Fruit fly (Drosophila melanogaster) whole organism, embryonic: ENCODE measurements around the gene CG45066.

Experiments
- Asciz ChIP-seq: fragments of 200-800 bp; sonication (Bioruptor generic); optimal IDR thresholded peaks from 2 replicates; lab custom pipeline; 2017; ENCODE audit warnings: missing biosample characterization, mild to moderate bottlenecking, missing genetic modification characterization, missing genetic modification reagents
- CG1024 ChIP-seq: fragments of 200-800 bp; sonication (Bioruptor generic); IDR thresholded peaks from 2 replicates; pipeline ENCODE4 v1.3.6; 2022; ENCODE audit warnings: missing biosample characterization, missing genetic modification characterization
- CG10431 ChIP-seq: fragments of 200-800 bp; sonication (Bioruptor generic); optimal IDR thresholded peaks from 3 replicates; lab custom pipeline; 2018; ENCODE audit warnings: missing biosample characterization, mild to moderate bottlenecking, missing genetic modification characterization
- CG11085 ChIP-seq: fragments of 200-800 bp; sonication (Bioruptor generic); IDR thresholded peaks from 2 replicates; pipeline ENCODE4 v1.3.6; 2022; ENCODE audit warnings: missing biosample characterization, missing genetic modification characterization
- CG12299 ChIP-seq: fragments of 200-800 bp; sonication (Bioruptor generic); optimal IDR thresholded peaks from 2 replicates; lab custom pipeline; 2018; ENCODE audit warnings: missing biosample characterization, mild to moderate bottlenecking, missing genetic modification characterization
- CG12744 ChIP-seq: fragments of 200-800 bp; sonication (Bioruptor generic); optimal IDR thresholded peaks from 2 replicates; lab custom pipeline; 2016; ENCODE audit warnings: missing biosample characterization, missing genetic modification characterization
- CG13775 ChIP-seq: fragments of 200-800 bp; sonication (Bioruptor generic); optimal IDR thresholded peaks from 3 replicates; lab custom pipeline; 2017; ENCODE audit warnings: missing biosample characterization, mild to moderate bottlenecking, missing genetic modification characterization
- CG14441 ChIP-seq: fragments of 200-800 bp; sonication (Bioruptor generic); IDR thresholded peaks from 2 replicates; pipeline ENCODE4 v1.3.6; 2022; ENCODE audit warnings: missing biosample characterization, missing genetic modification characterization
- CG15073 ChIP-seq: fragments of 200-800 bp; sonication (Bioruptor generic); optimal IDR thresholded peaks from 2 replicates; lab custom pipeline; 2016; ENCODE audit warnings: missing biosample characterization, missing genetic modification characterization
- CG1603 ChIP-seq: fragments of 200-800 bp; sonication (Bioruptor generic); optimal IDR thresholded peaks from 2 replicates; lab custom pipeline; 2019; ENCODE audit warnings: missing biosample characterization, mild to moderate bottlenecking, missing genetic modification characterization, moderate library complexity
- CG16779 ChIP-seq: fragments of 200-800 bp; sonication (Bioruptor generic); IDR thresholded peaks from 2 replicates; pipeline ENCODE4 v1.3.6; 2022; ENCODE audit warnings: missing biosample characterization, missing genetic modification characterization
- CG17385 ChIP-seq: fragments of 200-800 bp; sonication (Bioruptor generic); optimal IDR thresholded peaks from 3 replicates; lab custom pipeline; 2018; ENCODE audit warnings: missing biosample characterization, mild to moderate bottlenecking, missing genetic modification characterization
- CG17612 ChIP-seq: fragments of 200-800 bp; sonication (Bioruptor generic); IDR thresholded peaks from 2 replicates; pipeline ENCODE4 v1.3.6; 2022; ENCODE audit warnings: missing biosample characterization, missing genetic modification characterization
- CG18262 ChIP-seq: fragments of 200-800 bp; optimal IDR thresholded peaks from 3 replicates; lab custom pipeline; 2019; ENCODE audit warnings: missing biosample characterization, mild to moderate bottlenecking, missing genetic modification characterization, moderate library complexity
- CG31441 ChIP-seq: fragments of 200-800 bp; sonication (Bioruptor generic); IDR thresholded peaks from 2 replicates; pipeline ENCODE4 v1.3.6; 2022; ENCODE audit warnings: missing biosample characterization, missing genetic modification characterization
- CG34422 ChIP-seq: fragments of 200-800 bp; sonication (Bioruptor generic); IDR thresholded peaks from 3 replicates; pipeline ENCODE4 v1.3.6; 2022; ENCODE audit warnings: missing biosample characterization, missing genetic modification characterization
- CG3726 ChIP-seq: fragments of 200-800 bp; sonication (Bioruptor generic); IDR thresholded peaks from 3 replicates; pipeline ENCODE4, ENCODE4 v1.3.6; 2022; ENCODE audit warnings: missing biosample characterization, missing genetic modification characterization
- CG8388 ChIP-seq: fragments of 200-800 bp; sonication (Bioruptor generic); optimal IDR thresholded peaks from 2 replicates; lab custom pipeline; 2019; ENCODE audit warnings: missing biosample characterization, mild to moderate bottlenecking, missing genetic modification characterization, moderate library complexity
- CG9817 ChIP-seq: fragments of 200-800 bp; sonication (Bioruptor generic); optimal IDR thresholded peaks from 2 replicates; lab custom pipeline; 2018; ENCODE audit warnings: missing biosample characterization, mild to moderate bottlenecking, missing genetic modification characterization, moderate library complexity
- Dbx ChIP-seq: fragments of 200-800 bp; sonication (Bioruptor generic); IDR thresholded peaks from 3 replicates; pipeline ENCODE4 v1.3.6; 2022; ENCODE audit warnings: missing biosample characterization, missing genetic modification characterization
- Dfd ChIP-seq, 2 experiments: fragments of >200 bp; optimal IDR thresholded peaks; 2 replicates each; lab custom pipeline; 2017; ENCODE audit warnings: missing biosample characterization in 2 of 2, missing genetic modification characterization in 2 of 2
- Dref ChIP-seq: fragments of 200-800 bp; sonication (Bioruptor generic); IDR thresholded peaks from 2 replicates; pipeline ENCODE4 v1.3.6; 2022; ENCODE audit warnings: missing biosample characterization, missing genetic modification characterization
- Eip74EF ChIP-seq, 2 experiments: fragments of 200-800 bp in 1 of 2; fragments of >200 bp in 1 of 2; sonication (Bioruptor generic) in 1 of 2; optimal IDR thresholded peaks; 2 replicates each; lab custom pipeline; 2017 to 2019; ENCODE audit warnings: missing biosample characterization in 2 of 2, missing genetic modification characterization in 2 of 2, mild to moderate bottlenecking in 1 of 2, moderate library complexity in 1 of 2
- Fer3 ChIP-seq: fragments of 200-800 bp; sonication (Bioruptor generic); optimal IDR thresholded peaks from 2 replicates; lab custom pipeline; 2018; ENCODE audit warnings: missing biosample characterization, mild to moderate bottlenecking, missing genetic modification characterization, moderate library complexity
- Hmr ChIP-seq: fragments of 200-800 bp; sonication (Bioruptor generic); optimal IDR thresholded peaks from 3 replicates; lab custom pipeline; 2017; ENCODE audit warnings: mild to moderate bottlenecking, missing biosample characterization, missing genetic modification reagents, missing genetic modification characterization
- Hr39 ChIP-seq: fragments of >200 bp; optimal IDR thresholded peaks from 2 replicates; lab custom pipeline; 2017
- Med ChIP-seq: fragments of 200-800 bp; sonication (Bioruptor generic); peaks from one replicate; lab custom pipeline; 2016; ENCODE audit warnings: missing biosample characterization, missing genetic modification characterization, mild to moderate bottlenecking, inconsistent platforms, moderate library complexity
- NC2β ChIP-seq: fragments of 200-800 bp; sonication (Bioruptor generic); optimal IDR thresholded peaks from 2 replicates; lab custom pipeline; 2016; ENCODE audit warnings: missing biosample characterization, missing genetic modification characterization
- Poxn ChIP-seq: fragments of 200-800 bp; sonication (Bioruptor generic); IDR thresholded peaks from 2 replicates; pipeline ENCODE4 v1.3.6; 2022; ENCODE audit warnings: missing biosample characterization, missing genetic modification characterization
- Scr ChIP-seq: fragments of 200-800 bp; sonication (Bioruptor generic); IDR thresholded peaks from 2 replicates; pipeline ENCODE4 v1.3.6; 2022; ENCODE audit warnings: missing biosample characterization, missing genetic modification characterization; ENCODE audit not compliant: partially characterized antibody
- Ssrp ChIP-seq: fragments of 200-800 bp; sonication (Bioruptor generic); optimal IDR thresholded peaks from 2 replicates; lab custom pipeline; 2018; ENCODE audit warnings: missing biosample characterization, mild to moderate bottlenecking, missing genetic modification characterization, moderate library complexity
- ac ChIP-seq: fragments of 200-800 bp; sonication (Bioruptor generic); optimal IDR thresholded peaks from 3 replicates; lab custom pipeline; 2017; ENCODE audit warnings: missing biosample characterization, mild to moderate bottlenecking, missing genetic modification characterization
- amos ChIP-seq: fragments of 200-800 bp; sonication (Bioruptor generic); IDR thresholded peaks from 2 replicates; pipeline ENCODE4 v1.3.6; 2022; ENCODE audit warnings: missing biosample characterization, missing genetic modification characterization; ENCODE audit not compliant: partially characterized antibody
- az2 ChIP-seq: fragments of 200-800 bp; sonication (Bioruptor generic); optimal IDR thresholded peaks from 3 replicates; lab custom pipeline; 2016; ENCODE audit warnings: missing biosample characterization, missing genetic modification characterization
- cas ChIP-seq: fragments of 200-800 bp; sonication (Bioruptor generic); IDR thresholded peaks from 2 replicates; pipeline ENCODE4 v1.3.6; 2022; ENCODE audit warnings: missing biosample characterization, missing genetic modification characterization
- chn ChIP-seq: fragments of 200-800 bp; sonication (Bioruptor generic); optimal IDR thresholded peaks from 2 replicates; lab custom pipeline; 2016; ENCODE audit warnings: missing biosample characterization, missing genetic modification characterization
- en ChIP-seq: fragments of 200-800 bp; sonication (Bioruptor generic); optimal IDR thresholded peaks from 2 replicates; lab custom pipeline; 2016; ENCODE audit warnings: missing biosample characterization, missing genetic modification characterization
- gem ChIP-seq: fragments of 200-800 bp; sonication (Bioruptor generic); optimal IDR thresholded peaks from 2 replicates; lab custom pipeline; 2019; ENCODE audit warnings: missing biosample characterization, mild to moderate bottlenecking, missing genetic modification characterization, moderate library complexity
- hkb ChIP-seq, 2 experiments: fragments of 200-800 bp in 1 of 2; fragments of >200 bp in 1 of 2; sonication (Bioruptor generic) in 1 of 2; IDR thresholded peaks in 1 of 2; optimal IDR thresholded peaks in 1 of 2; 2 replicates each; pipeline versions ENCODE4 v1.3.6 to Lab custom; 2017 to 2022; ENCODE audit warnings: missing biosample characterization in 1 of 2, missing genetic modification characterization in 1 of 2
- inv ChIP-seq: fragments of 200-800 bp; sonication (Bioruptor generic); IDR thresholded peaks from 2 replicates; pipeline ENCODE4 v1.3.6; 2022; ENCODE audit warnings: missing biosample characterization, missing genetic modification characterization; ENCODE audit not compliant: partially characterized antibody
- kah ChIP-seq: fragments of 200-800 bp; sonication (Bioruptor generic); optimal IDR thresholded peaks from 2 replicates; lab custom pipeline; 2018; ENCODE audit warnings: missing biosample characterization, mild to moderate bottlenecking, missing genetic modification characterization
- nmo ChIP-seq: fragments of 200-800 bp; sonication (Bioruptor generic); optimal IDR thresholded peaks from 2 replicates; lab custom pipeline; 2018; ENCODE audit warnings: missing biosample characterization, mild to moderate bottlenecking, missing genetic modification characterization, moderate library complexity
- odd ChIP-seq: fragments of 200-800 bp; sonication (Bioruptor generic); optimal IDR thresholded peaks from 2 replicates; lab custom pipeline; 2017; ENCODE audit warnings: missing biosample characterization, mild to moderate bottlenecking, missing genetic modification characterization
- phol ChIP-seq: fragments of 200-800 bp; sonication (Bioruptor generic); optimal IDR thresholded peaks from 3 replicates; lab custom pipeline; 2018; ENCODE audit warnings: missing biosample characterization, mild to moderate bottlenecking, missing genetic modification characterization, moderate library complexity
- repo ChIP-seq: fragments of 200-800 bp; sonication (Bioruptor generic); optimal IDR thresholded peaks from 2 replicates; lab custom pipeline; 2016; ENCODE audit warnings: missing biosample characterization, missing genetic modification characterization
- tgo ChIP-seq: fragments of 200-800 bp; sonication (Bioruptor generic); IDR thresholded peaks from 3 replicates; pipeline ENCODE4 v1.3.6; 2022; ENCODE audit warnings: missing biosample characterization, missing genetic modification characterization
- toy ChIP-seq: fragments of 200-800 bp; sonication (Bioruptor generic); IDR thresholded peaks from 2 replicates; pipeline ENCODE4 v1.3.6; 2022; ENCODE audit warnings: missing biosample characterization, missing genetic modification characterization
- wdn ChIP-seq: fragments of 200-800 bp; sonication (Bioruptor generic); IDR thresholded peaks from 2 replicates; pipeline ENCODE4 v1.3.6; 2022; ENCODE audit warnings: missing biosample characterization, missing genetic modification characterization
- zfh2 ChIP-seq: fragments of 200-800 bp; sonication (Bioruptor generic); optimal IDR thresholded peaks from 2 replicates; lab custom pipeline; 2016; ENCODE audit warnings: missing biosample characterization, missing genetic modification characterization

CG45066 gene

dm6 chr3L:3078398-3079155 lies 32.5 kb downstream of the CG45066 start (continued):
- TF ChIP-seq CG1603 (tag; lab: Kevin White, UChicago) (peak; percentile 14), Hmr (peak; percentile 69), CG17612 (GFP tag; lab: Robert Waterston, UW) (no peak; the same call in 1 of the 2 replicates), Dref (no peak), chn (GFP tag; lab: Kevin White, UChicago) (no peak), CG1024 (GFP tag; lab: Robert Waterston, UW) (no peak), en (no peak), Fer3 (tag; lab: Kevin White, UChicago) (peak; percentile 23), gem (tag; lab: Kevin White, UChicago) (peak; percentile 64), CG9817 (tag; lab: Kevin White, UChicago) (peak; percentile 23), cas (GFP tag; lab: Robert Waterston, UW) (no peak), Med (GFP tag; lab: Kevin White, UChicago) (peak; percentile 87), Asciz (GFP tag; lab: Kevin White, UChicago) (peak; percentile 77), CG10431 (no peak), wdn (GFP tag; lab: Robert Waterston, UW) (no peak), az2 (peak; percentile 24), Poxn (no peak), hkb (optimal IDR thresholded peaks at IDR 0.05; lab: Kevin White, UChicago) (no peak), hkb (GFP tag; IDR thresholded peaks at IDR 0.05; lab: Robert Waterston, UW) (no peak; the same call in 1 of the 2 replicates), inv (GFP tag; lab: Robert Waterston, UW) (no peak), CG13775 (GFP tag; lab: Kevin White, UChicago) (no peak), Dbx (GFP tag; lab: Robert Waterston, UW) (no peak; the same call in 2 of the 3 replicates), Hr39 (lab: Kevin White, UChicago) (no peak), CG11085 (GFP tag; lab: Robert Waterston, UW) (no peak), tgo (peak; percentile 27; the same call in 1 of the 3 replicates), ac (GFP tag; lab: Kevin White, UChicago) (no peak), toy (GFP tag; lab: Robert Waterston, UW) (no peak), CG31441 (GFP tag; lab: Robert Waterston, UW) (peak; percentile 35; the same call in 1 of the 2 replicates), amos (no peak), CG18262 (peak; percentile 52), CG16779 (GFP tag; lab: Robert Waterston, UW) (no peak), Scr (GFP tag; lab: Robert Waterston, UW) (no peak), odd (GFP tag; lab: Kevin White, UChicago) (peak; percentile 33), Dfd (GFP tag; optimal IDR thresholded peaks at IDR 0.05; lab: Kevin White, UChicago) (no peak), CG12744 (GFP tag; lab: Kevin White, UChicago) (no peak), CG8388 (GFP tag; lab: Kevin White, UChicago) (peak; percentile 3), CG14441 (GFP tag; lab: Robert Waterston, UW) (no peak; the same call in 1 of the 2 replicates), CG15073 (GFP tag; lab: Kevin White, UChicago) (no peak), CG17385 (peak; percentile 10), CG34422 (GFP tag; lab: Robert Waterston, UW) (peak; percentile 50; the same call in 1 of the 3 replicates), CG3726 (no peak), NC2β (GFP tag; lab: Kevin White, UChicago) (no peak), CG12299 (tag; lab: Kevin White, UChicago) (peak; percentile 21), nmo (GFP tag; lab: Kevin White, UChicago) (peak; percentile 36), Eip74EF (GFP tag; optimal IDR thresholded peaks at IDR 0.05; lab: Kevin White, UChicago) (peak; percentile 21 to 86), kah (peak; percentile 33), zfh2 (GFP tag; lab: Kevin White, UChicago) (no peak), repo (no peak), Ssrp (tag; lab: Kevin White, UChicago) (peak; percentile 46), phol (peak; percentile 46)
